Worm (Caenorhabditis elegans): ENCODE results near the gene C27D8.4.

DNA sequence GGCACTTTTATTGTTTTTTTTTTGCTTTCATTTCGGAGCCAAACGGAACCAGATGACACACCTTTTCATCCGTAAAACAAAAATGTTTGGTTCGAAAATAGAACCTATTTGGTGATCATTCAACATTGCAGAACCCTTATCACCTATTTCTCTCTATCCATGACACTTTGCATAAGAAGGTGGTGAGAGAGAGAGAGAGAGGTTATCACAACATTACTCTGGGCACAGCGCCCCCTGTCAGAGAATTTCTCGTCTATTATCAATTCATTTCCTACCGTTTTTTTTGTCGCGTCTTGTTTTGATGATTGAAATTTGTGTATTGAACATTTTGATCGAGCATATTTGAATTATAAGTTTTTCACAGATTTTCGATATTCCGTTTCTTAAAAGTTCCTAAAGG, 3.7 kb upstream of the C27D8.4 start:
- no peak for TF ChIP-seq tbx-9 (tag; optimal IDR thresholded peaks at IDR 0.05; ENCODE audit: borderline replicate concordance)
- no peak for TF ChIP-seq egl-44 (GFP tag; IDR thresholded peaks at IDR 0.05)
- TF ChIP-seq dpl-1 (GFP tag; optimal IDR thresholded peaks at IDR 0.05): no peak
- no peak for TF ChIP-seq ceh-100 (GFP tag; IDR thresholded peaks at IDR 0.05)
- TF ChIP-seq lin-35 (GFP tag; optimal IDR thresholded peaks at IDR 0.05): no peak
- no peak for TF ChIP-seq sptf-2 (GFP tag; optimal IDR thresholded peaks at IDR 0.05)
- TF ChIP-seq attf-3 (GFP tag; conservative IDR thresholded peaks at IDR 0.05): no peak
- TF ChIP-seq B0019.2 (GFP tag; conservative IDR thresholded peaks at IDR 0.05): no peak
- TF ChIP-seq egrh-3 (GFP tag; IDR thresholded peaks at IDR 0.05): no peak
- TF ChIP-seq fkh-3 (tag; optimal IDR thresholded peaks at IDR 0.05): no peak
- no peak for TF ChIP-seq him-1 (tag; optimal IDR thresholded peaks at IDR 0.05)
- no peak for TF ChIP-seq pha-4 (tag; optimal IDR thresholded peaks at IDR 0.05)

All from whole organism, young adult.